Worm (Caenorhabditis elegans) whole organism, L2 larva: ENCODE data around the gene col-40.

ENCODE experiments used
- aly-2 ChIP-seq: fragments of 150-350 bp; optimal IDR thresholded peaks from 2 replicates; lab custom pipeline; 2014; ENCODE audit warnings: missing biosample characterization, missing genetic modification characterization
- ceh-16 ChIP-seq: fragments of 150-350 bp; optimal IDR thresholded peaks from 2 replicates; lab custom pipeline; 2014; ENCODE audit warnings: missing biosample characterization, missing genetic modification characterization
- nhr-11 ChIP-seq: fragments of 150-350 bp; optimal IDR thresholded peaks from 2 replicates; lab custom pipeline; 2014; ENCODE audit warnings: missing biosample characterization, missing genetic modification characterization
- nhr-25 ChIP-seq: fragments of 150-350 bp; sonication (generic microtip); optimal IDR thresholded peaks from 3 replicates; lab custom pipeline; 2014; ENCODE audit warnings: missing biosample characterization, missing genetic modification characterization
- nhr-77 ChIP-seq: fragments of 150-350 bp; optimal IDR thresholded peaks from 2 replicates; lab custom pipeline; 2014; ENCODE audit warnings: missing biosample characterization, missing genetic modification characterization
- ztf-4 ChIP-seq: fragments of 150-350 bp; optimal IDR thresholded peaks from 2 replicates; lab custom pipeline; 2014; ENCODE audit warnings: missing biosample characterization, missing genetic modification characterization

DNA sequence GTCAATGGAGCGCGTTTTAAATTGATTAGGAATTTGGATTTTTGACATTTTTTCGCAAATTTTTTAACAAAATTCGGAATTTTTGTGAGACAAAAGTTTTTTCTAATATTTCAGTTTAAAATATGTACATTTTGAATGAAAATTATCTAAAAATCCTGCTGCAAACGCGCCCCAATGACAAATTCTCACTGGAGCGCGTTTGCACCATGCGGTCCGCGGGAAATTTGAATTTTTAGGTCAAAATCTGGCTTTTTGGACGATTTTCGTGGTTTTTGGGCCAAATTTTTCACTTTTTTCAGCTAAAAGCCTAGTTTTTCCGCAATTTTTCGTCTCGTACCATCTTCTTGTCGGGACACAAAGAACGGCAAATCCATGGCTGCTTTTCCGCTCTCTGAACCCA is 26.0 kb upstream of the col-40 start:
- TF ChIP-seq nhr-77 (tag; lab: Kevin White, UChicago) (no peak), ztf-4 (no peak), nhr-25 (no peak), aly-2 (tag; lab: Kevin White, UChicago) (no peak), ceh-16 (no peak), nhr-11 (tag; lab: Kevin White, UChicago) (no peak)
